Worm (Caenorhabditis elegans): ENCODE measurements around the gene F35B12.10.

- TF ChIP-seq lin-35 (GFP tag; optimal IDR thresholded peaks at IDR 0.05) = no peak
- no peak for TF ChIP-seq unc-62 (GFP tag; optimal IDR thresholded peaks at IDR 0.05)
- TF ChIP-seq jun-1 (tag; optimal IDR thresholded peaks at IDR 0.05) = no peak
- TF ChIP-seq swsn-7 (tag; optimal IDR thresholded peaks at IDR 0.05) = no peak
These were observed 12.3 kb downstream of the F35B12.10 start for ce11 chrV:11616813-11617212.
